Fruit fly (Drosophila melanogaster) S2 (cell line): ENCODE data around the gene rho.

Experiments used
- CG8478 ChIP-seq: fragments of >200 bp; optimal IDR thresholded peaks from 2 replicates; lab custom pipeline; 2018
- CTCF ChIP-seq, 2 experiments: fragments of >200 bp; optimal IDR thresholded peaks; 2 replicates each; lab custom pipeline; 2018

Gene rho

DNA sequence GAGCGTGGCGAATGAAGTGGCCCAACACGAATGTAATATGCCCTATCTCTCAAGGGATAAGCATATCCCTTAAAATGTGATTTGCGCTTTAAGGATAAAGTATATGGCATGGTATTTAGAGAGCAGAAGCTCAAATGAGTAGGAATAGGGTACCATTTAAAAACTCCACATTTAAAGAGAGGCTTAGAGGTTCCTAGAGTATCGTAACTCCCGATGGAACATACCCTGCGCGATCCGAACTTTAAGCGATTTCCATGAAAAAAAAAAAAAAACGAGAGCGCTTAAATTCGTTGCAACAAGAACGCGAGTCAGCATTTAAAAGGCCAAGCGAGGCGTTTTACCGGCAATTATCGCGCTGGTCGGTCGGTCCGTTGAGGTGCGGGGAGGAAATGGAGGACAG lies 6.3 kb upstream of the rho start:
- TF ChIP-seq CG8478 (no peak), CTCF (optimal IDR thresholded peaks at IDR 0.05; lab: Kevin White, UChicago) (no peak)

DNA sequence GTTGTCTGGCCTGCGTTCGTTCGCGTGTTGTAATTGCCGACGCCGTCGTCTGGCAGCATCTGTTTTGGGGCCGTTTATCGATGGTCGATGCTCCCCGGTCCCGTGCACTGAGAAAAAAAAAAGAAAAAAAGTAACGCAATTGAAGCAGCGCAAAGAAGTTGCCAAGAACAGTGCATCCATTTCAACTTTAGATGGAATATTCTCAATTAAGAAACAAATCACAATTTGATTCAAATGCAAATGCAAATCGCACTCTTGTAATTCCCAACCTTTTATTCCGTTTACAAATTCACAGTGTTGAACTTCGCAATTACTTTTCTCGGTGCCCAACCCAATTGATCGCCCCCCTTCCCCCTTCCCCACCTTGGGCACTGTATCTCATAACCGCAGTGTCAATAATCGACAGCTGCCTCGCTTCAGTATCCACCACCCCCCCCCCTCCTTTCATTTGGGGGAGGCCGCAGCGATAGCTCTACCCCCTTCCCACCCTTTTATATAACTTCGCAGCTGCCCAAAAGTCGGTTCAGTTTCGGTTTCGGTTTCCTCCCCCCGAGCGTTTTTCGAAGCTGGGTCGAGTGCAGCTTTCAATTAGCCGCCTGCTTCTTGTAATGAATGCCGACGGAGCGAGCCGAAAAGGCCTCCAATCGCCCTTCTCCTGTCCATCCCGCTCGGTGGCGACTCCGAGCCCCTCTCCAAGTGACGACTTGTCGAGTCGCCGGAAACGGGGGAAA lies 5.4 kb upstream of the rho start:
- TF ChIP-seq CTCF (optimal IDR thresholded peaks at IDR 0.05; lab: Kevin White, UChicago) = no peak
- no peak for TF ChIP-seq CG8478

- no peak for TF ChIP-seq CTCF (optimal IDR thresholded peaks at IDR 0.05; lab: Kevin White, UChicago)
- TF ChIP-seq CG8478 = no peak
Measured at dm6 chr3L:1461831-1462230, 1.8 kb upstream of the rho start.

- TF ChIP-seq CTCF (optimal IDR thresholded peaks at IDR 0.05; lab: Kevin White, UChicago) (no peak), CG8478 (no peak)
Measured at dm6 chr3L:1464465-1464864, 854 bp downstream of the rho start.

DNA sequence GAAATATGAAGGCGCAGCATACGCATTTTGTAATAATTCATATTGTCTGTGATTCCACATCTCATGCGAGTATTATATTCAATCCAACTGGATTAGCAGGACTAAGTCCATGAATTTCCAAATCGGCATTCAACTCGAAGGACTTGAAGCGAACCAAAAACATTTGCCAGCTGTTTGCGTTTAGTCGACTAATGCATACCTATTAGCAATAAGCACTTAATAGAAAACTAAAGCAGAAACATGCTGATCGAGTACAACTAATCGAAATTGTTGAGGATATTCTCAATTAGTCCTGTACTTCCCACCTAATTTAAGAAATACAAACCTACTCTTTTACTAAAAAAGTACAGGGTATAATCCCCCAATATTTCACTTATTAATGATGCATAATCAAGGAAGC lies 5.6 kb downstream of the rho start:
- no peak for TF ChIP-seq CTCF (optimal IDR thresholded peaks at IDR 0.05; lab: Kevin White, UChicago)
- no peak for TF ChIP-seq CG8478

- TF ChIP-seq CG8478 (no peak), CTCF (optimal IDR thresholded peaks at IDR 0.05; lab: Kevin White, UChicago) (no peak)
Measured at dm6 chr3L:1471037-1471436, 7.4 kb downstream of the rho start.

dm6 chr3L:1471960-1472359 lies 8.3 kb downstream of the rho start, which contains the start of gene Naa30B:
Gene Naa30B, minus strand, starts transcription at chr3L:1472060.
- TF ChIP-seq CG8478 = no peak
- TF ChIP-seq CTCF (optimal IDR thresholded peaks at IDR 0.05; lab: Kevin White, UChicago) = no peak

DNA sequence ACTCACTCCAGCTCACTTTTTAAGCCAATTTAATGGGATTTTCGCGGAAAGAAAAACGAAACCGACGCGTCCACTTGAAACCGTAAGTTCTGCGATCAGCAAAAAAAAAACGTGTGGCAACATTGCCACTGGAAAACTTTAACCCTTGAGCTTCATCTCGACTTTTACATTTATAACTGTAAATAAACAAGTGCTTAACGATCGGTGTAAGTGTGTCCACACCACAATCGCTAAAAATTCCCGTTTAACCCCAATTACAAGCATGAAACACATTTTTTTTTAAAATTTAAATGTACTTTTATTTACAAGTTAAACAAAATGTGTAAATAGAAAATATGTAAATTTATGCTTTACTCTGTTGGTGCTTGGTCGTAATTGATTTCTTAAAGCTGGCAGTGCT lies 11.5 kb downstream of the rho start, which contains the start of gene Ptp61F:
Gene Ptp61F, minus strand, starts transcription at position 101 of the 400 bp plus-strand sequence.
- no peak for TF ChIP-seq CG8478
- TF ChIP-seq CTCF (optimal IDR thresholded peaks at IDR 0.05; lab: Kevin White, UChicago) = no peak

- no peak for TF ChIP-seq CTCF (optimal IDR thresholded peaks at IDR 0.05; lab: Kevin White, UChicago)
- no peak for TF ChIP-seq CG8478
Measured at dm6 chr3L:1477319-1477718, 13.7 kb downstream of the rho start, which contains the start of gene robl62A. Gene robl62A, plus strand, starts transcription at chr3L:1477619.

DNA sequence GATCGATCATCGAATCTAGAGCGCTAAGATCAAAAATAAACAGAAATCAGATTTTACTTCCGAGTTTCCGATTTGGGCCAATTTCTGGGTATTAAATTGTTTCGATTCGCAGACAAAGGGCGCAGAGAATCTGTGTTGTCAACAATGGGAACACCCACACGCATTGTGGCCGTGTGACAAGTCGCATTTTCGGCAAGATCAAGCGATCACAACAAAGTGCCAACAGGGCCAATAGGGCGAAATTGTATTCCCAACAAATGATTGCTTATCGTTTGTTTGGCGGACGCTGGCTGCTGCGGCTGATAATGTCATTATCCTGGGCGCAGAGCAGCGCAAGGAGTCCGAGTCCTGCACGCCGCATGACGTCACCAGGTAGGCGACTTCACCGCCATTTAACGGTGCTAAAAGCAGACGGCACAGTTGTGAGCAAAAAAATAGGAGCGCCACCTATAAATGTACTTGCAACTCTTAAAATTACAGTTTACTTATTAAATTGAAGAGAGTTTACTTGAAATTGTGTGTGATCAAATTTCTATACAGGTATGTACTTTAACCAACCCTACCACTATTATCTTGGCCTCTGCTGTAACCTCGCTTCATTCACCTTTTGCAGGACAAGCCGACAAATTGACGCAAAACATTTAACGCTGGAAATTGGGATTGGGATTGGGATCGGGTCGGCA lies 15.5 kb downstream of the rho start:
- TF ChIP-seq CG8478 = no peak
- TF ChIP-seq CTCF (optimal IDR thresholded peaks at IDR 0.05; lab: Kevin White, UChicago) = no peak

DNA sequence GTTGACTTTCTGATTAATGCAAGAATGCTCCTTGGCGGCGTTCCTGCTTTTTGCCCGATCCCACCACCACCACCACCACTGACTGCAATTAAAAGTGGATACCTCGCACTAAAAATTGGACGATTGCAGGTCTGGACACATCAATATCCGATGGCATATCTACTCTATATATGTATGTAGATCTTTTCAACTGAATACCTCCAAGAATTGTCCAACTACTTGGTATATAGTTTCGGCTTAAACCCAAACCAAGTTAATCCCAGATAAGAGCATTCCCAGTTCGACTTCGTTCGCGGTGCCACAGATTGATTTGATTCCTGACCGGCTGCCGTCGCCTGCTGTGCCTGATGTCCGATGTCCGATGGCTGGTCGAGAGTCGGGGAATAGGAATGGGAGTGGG lies 21.1 kb downstream of the rho start:
- TF ChIP-seq CTCF (optimal IDR thresholded peaks at IDR 0.05; lab: Kevin White, UChicago) = no peak

DNA sequence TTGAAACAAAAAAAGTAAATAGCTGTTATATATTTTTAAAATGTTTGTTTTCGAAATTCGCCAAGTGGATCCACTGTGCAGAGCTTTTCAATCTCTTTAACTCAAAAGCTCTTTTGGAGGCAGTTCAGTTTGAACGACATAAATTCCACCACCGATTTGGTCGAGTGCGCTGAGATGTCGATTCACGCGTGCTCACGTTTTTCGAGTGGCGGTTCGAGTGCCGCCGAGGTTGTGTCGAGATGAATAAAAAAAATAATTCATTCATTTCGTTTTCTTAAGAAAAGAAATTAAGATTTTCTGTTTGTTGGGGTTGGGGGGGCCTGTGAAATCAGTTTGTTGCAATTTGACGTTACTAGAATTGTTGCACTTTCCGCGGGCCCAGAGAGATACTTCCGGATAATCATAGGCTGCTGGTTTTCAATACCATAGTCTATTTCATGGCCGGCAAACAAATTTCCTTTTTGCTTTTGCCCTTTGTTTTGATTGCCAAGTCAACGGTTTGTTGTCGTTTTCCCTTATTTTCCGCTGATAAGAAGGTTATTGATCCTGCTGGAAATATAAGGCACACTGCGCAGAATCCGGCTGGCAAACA lies 25.1 kb downstream of the rho start:
- no peak for TF ChIP-seq CTCF (optimal IDR thresholded peaks at IDR 0.05; lab: Kevin White, UChicago)
- no peak for TF ChIP-seq CG8478

DNA sequence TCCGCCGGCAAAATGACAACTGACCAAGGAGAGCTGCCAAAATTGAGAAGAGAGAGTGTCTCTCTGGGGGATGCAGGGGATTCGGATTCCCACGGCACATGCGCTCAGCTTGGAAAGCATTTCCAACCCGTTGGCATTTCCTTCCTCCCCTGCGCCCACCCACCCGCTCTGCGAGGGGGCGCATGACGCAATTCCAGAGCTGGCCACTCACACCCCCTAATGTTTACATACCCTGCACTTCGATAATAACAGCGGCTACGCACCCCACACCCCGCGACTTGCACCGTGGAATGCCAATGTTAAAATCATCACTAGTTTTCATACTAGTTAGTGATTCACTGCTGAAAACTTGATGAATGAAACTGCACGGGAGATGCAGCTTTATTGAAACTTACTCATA lies 25.9 kb downstream of the rho start, which contains the start of gene stet:
Gene stet, minus strand, starts transcription at position 25 of the 400 bp plus-strand sequence.
- TF ChIP-seq CG8478 = no peak
- TF ChIP-seq CTCF (optimal IDR thresholded peaks at IDR 0.05; lab: Kevin White, UChicago) = no peak

DNA sequence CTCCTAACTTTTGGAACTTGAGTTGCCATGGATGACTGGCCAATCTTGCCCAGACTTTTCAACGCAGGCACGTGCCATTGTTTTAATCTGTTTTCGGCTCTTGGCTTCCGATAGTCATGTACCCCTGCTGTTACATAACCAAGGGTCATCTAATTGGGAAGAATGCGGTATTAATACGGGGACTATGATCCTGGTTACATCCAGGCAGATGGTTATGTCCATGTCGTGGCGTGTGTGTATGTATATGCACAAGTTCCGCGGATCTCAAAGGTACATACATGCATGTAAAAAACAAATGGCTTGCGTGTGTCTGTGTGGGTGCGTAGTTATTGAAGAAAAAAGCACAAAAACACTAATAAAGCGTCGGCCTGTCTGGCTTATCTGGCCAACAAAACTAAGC lies 32.2 kb downstream of the rho start:
- TF ChIP-seq CG8478 (no peak), CTCF (optimal IDR thresholded peaks at IDR 0.05; lab: Kevin White, UChicago) (no peak)

DNA sequence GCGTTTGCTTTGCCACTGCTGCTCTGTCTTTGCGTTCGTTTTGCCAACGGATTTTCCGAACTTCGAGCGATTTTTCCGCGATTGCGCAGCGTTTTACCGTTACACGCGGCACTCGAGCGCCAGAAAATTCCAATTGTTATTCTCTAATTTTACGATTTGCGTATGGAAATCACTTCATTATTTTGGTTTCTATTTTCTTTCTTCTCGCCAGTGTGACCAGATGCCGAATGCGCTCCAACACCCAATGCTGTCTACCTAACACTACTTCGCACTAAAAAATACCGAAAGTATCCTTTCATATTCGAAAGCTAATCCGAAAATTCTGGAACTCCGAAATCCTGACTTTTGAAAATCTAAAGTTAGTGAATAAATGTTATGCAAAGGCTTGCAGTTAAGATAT lies 32.8 kb downstream of the rho start, which contains the start of gene CG12084:
Gene CG12084, minus strand, starts transcription at position 236 of the 400 bp plus-strand sequence.
- peak in 1 of 2 experiments; percentile 6 for TF ChIP-seq CTCF (optimal IDR thresholded peaks at IDR 0.05; lab: Kevin White, UChicago)
- TF ChIP-seq CG8478 = no peak
